1 fruit fly cellular context compared by ENCODE assay signal in the genomic region with DNA sequence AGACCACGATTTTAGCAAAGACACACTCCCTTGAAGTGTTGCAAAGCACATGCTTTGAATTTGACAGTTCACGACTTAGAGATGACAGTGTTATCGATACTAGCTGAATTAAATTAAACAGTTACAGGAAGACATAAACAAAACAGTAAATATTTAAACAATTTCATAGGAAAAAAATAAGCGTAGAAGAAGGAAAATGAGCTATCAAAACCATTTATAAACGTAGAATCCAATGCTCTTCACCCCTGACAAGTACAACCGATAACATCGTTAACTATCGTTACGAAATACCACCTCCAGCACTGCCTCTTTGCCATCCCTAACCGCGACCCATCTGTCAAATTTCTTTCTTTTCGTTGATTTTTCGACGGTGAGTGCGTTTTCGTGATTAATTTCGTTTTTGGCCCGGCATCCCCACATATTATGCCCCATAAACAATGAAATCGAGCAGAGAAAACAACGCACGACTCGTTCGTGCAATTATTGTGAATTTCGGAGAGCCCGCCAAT.
A peak's percentile ranks its signal among the peaks of the same experiment; 100 is the strongest.
TF ChIP-seq lines count a peak whose summit lies in the region.

A gene (plus strand): TSS at position 106 of the 509 bp plus-strand sequence.

TF ChIP-seq in whole organism, embryonic, 481 proteins besides CTCF, POLR2A, EP300 and RAD21 (continued from another document and continues in another):
- peak; percentile 63 for TF ChIP-seq CG10654 (GFP tag; optimal IDR thresholded peaks at IDR 0.05; lab: Kevin White, UChicago)
- peak; percentile 77 for TF ChIP-seq CG4328 (GFP tag; optimal IDR thresholded peaks at IDR 0.05; lab: Kevin White, UChicago)
- TF ChIP-seq CG15514 (GFP tag; optimal IDR thresholded peaks at IDR 0.05; lab: Kevin White, UChicago), result peak; percentile 69
- TF ChIP-seq MTF-1 (GFP tag; optimal IDR thresholded peaks at IDR 0.05; lab: Kevin White, UChicago; ENCODE audit: borderline replicate concordance), result peak; percentile 14
- TF ChIP-seq CG15479 (GFP tag; optimal IDR thresholded peaks at IDR 0.05; lab: Kevin White, UChicago), result no peak
- 0 out of 2 replicates have a peak, but pooled peaks have one; percentile 12 for TF ChIP-seq Nf-YA (GFP tag; IDR thresholded peaks at IDR 0.05; lab: Robert Waterston, UW)
- peak; percentile 53 for TF ChIP-seq CG7839 (tag; optimal IDR thresholded peaks at IDR 0.05; lab: Kevin White, UChicago)
- peak; percentile 89 for TF ChIP-seq CG30403 (GFP tag; optimal IDR thresholded peaks at IDR 0.05; lab: Kevin White, UChicago)
- TF ChIP-seq hb (GFP tag; IDR thresholded peaks at IDR 0.05; lab: Robert Waterston, UW; ENCODE audit: partially characterized antibody), result peak; percentile 97
- TF ChIP-seq oc (tag; optimal IDR thresholded peaks at IDR 0.05; lab: Kevin White, UChicago), result no peak
- TF ChIP-seq Sry-β (GFP tag; optimal IDR thresholded peaks at IDR 0.05; lab: Kevin White, UChicago), result no peak
- TF ChIP-seq CG4617 (GFP tag; optimal IDR thresholded peaks at IDR 0.05; lab: Kevin White, UChicago; ENCODE audit: borderline replicate concordance), result peak; percentile 55
- TF ChIP-seq Elba2 (GFP tag; optimal IDR thresholded peaks at IDR 0.05; lab: Kevin White, UChicago), result peak; percentile 71
- TF ChIP-seq CG16813 (GFP tag; IDR thresholded peaks at IDR 0.05; lab: Robert Waterston, UW; ENCODE audit: partially characterized antibody), result peak; percentile 99
- no peak for TF ChIP-seq Lim3 (GFP tag; IDR thresholded peaks at IDR 0.05; lab: Robert Waterston, UW)
- TF ChIP-seq Ets65A (GFP tag; lab: Kevin White, UChicago), result peak; percentile 98
- no peak for TF ChIP-seq CG10565 (GFP tag; optimal IDR thresholded peaks at IDR 0.05; lab: Kevin White, UChicago)
- TF ChIP-seq TFAM (GFP tag; optimal IDR thresholded peaks at IDR 0.05; lab: Kevin White, UChicago), result no peak
- TF ChIP-seq pb (GFP tag; optimal IDR thresholded peaks at IDR 0.05; lab: Kevin White, UChicago), result peak; percentile 48
- peak; percentile 41 for TF ChIP-seq fd64A (GFP tag; optimal IDR thresholded peaks at IDR 0.05; lab: Kevin White, UChicago)
- TF ChIP-seq CrebB (tag; optimal IDR thresholded peaks at IDR 0.05; lab: Kevin White, UChicago), result peak; percentile 61
- TF ChIP-seq mld (GFP tag; IDR thresholded peaks at IDR 0.05; lab: Robert Waterston, UW; ENCODE audit: partially characterized antibody), result peak; percentile 90
- TF ChIP-seq tgo (GFP tag; IDR thresholded peaks at IDR 0.05; lab: Robert Waterston, UW), result no peak; the same call in 2 of the 3 replicates
- no peak; the same call in 2 of the 3 replicates for TF ChIP-seq gce (GFP tag; IDR thresholded peaks at IDR 0.05; lab: Robert Waterston, UW)
- TF ChIP-seq exex (tag; optimal IDR thresholded peaks at IDR 0.05; lab: Kevin White, UChicago), result peak; percentile 45
- TF ChIP-seq Oaz (GFP tag; IDR thresholded peaks at IDR 0.05; lab: Robert Waterston, UW), result no peak; the same call in 1 of the 2 replicates
- peak; percentile 32; the same call in 2 of the 3 replicates for TF ChIP-seq CG14050 (GFP tag; IDR thresholded peaks at IDR 0.05; lab: Robert Waterston, UW)
- peak; percentile 61 for TF ChIP-seq cato (GFP tag; optimal IDR thresholded peaks at IDR 0.05; lab: Kevin White, UChicago; ENCODE audit: borderline replicate concordance)
- TF ChIP-seq ro (GFP tag; IDR thresholded peaks at IDR 0.05; lab: Robert Waterston, UW), result no peak
- peak; percentile 63 for TF ChIP-seq Max (GFP tag; optimal IDR thresholded peaks at IDR 0.05; lab: Kevin White, UChicago)
- peak; percentile 95 for TF ChIP-seq hbn (GFP tag; IDR thresholded peaks at IDR 0.05; lab: Robert Waterston, UW; ENCODE audit: partially characterized antibody)
- TF ChIP-seq CG8281 (tag; optimal IDR thresholded peaks at IDR 0.05; lab: Kevin White, UChicago), result no peak
- peak; percentile 64 for TF ChIP-seq ems (GFP tag; optimal IDR thresholded peaks at IDR 0.05; lab: Kevin White, UChicago)
- peak; percentile 89 for TF ChIP-seq CG3847 (GFP tag; IDR thresholded peaks at IDR 0.05; lab: Robert Waterston, UW)
- no peak for TF ChIP-seq Hmr (GFP tag; optimal IDR thresholded peaks at IDR 0.05; lab: Kevin White, UChicago)
- TF ChIP-seq ap (GFP tag; IDR thresholded peaks at IDR 0.05; lab: Robert Waterston, UW), result no peak; the same call in 1 of the 2 replicates
- TF ChIP-seq CG31224 (GFP tag; IDR thresholded peaks at IDR 0.05; lab: Robert Waterston, UW), result peak; percentile 53
- TF ChIP-seq run (tag; optimal IDR thresholded peaks at IDR 0.05; lab: Kevin White, UChicago), result no peak
- peak; percentile 73 for TF ChIP-seq CG14441 (GFP tag; IDR thresholded peaks at IDR 0.05; lab: Robert Waterston, UW)
- no peak for TF ChIP-seq cad (GFP tag; optimal IDR thresholded peaks at IDR 0.05; lab: Kevin White, UChicago)
- TF ChIP-seq Hsf (GFP tag; optimal IDR thresholded peaks at IDR 0.05; lab: Kevin White, UChicago), result peak; percentile 89
- TF ChIP-seq CG1647 (GFP tag; optimal IDR thresholded peaks at IDR 0.05; lab: Kevin White, UChicago), result peak; percentile 44
- peak; percentile 53 for TF ChIP-seq Fer2 (tag; optimal IDR thresholded peaks at IDR 0.05; lab: Kevin White, UChicago)
- TF ChIP-seq fd102C (GFP tag; optimal IDR thresholded peaks at IDR 0.05; lab: Kevin White, UChicago), result no peak
- TF ChIP-seq Nf-YB (GFP tag; optimal IDR thresholded peaks at IDR 0.05; lab: Kevin White, UChicago), result peak; percentile 56
- peak; percentile 80 for TF ChIP-seq Ptx1 (GFP tag; IDR thresholded peaks at IDR 0.05; lab: Robert Waterston, UW)
- TF ChIP-seq CG12769 (tag; optimal IDR thresholded peaks at IDR 0.05; lab: Kevin White, UChicago), result peak; percentile 56
- TF ChIP-seq Lhr (GFP tag; optimal IDR thresholded peaks at IDR 0.05; lab: Kevin White, UChicago), result peak; percentile 92
- peak; percentile 84 for TF ChIP-seq NfI (GFP tag; optimal IDR thresholded peaks at IDR 0.05; lab: Kevin White, UChicago)
- TF ChIP-seq CG12391 (tag; optimal IDR thresholded peaks at IDR 0.05; lab: Kevin White, UChicago), result peak; percentile 83
- peak; percentile 79 for TF ChIP-seq slp2 (GFP tag; optimal IDR thresholded peaks at IDR 0.05; lab: Kevin White, UChicago)
- TF ChIP-seq Jarid2 (GFP tag; optimal IDR thresholded peaks at IDR 0.05; lab: Kevin White, UChicago), result no peak
- peak; percentile 76 for TF ChIP-seq CG7357 (GFP tag; IDR thresholded peaks at IDR 0.05; lab: Robert Waterston, UW)
- peak; percentile 94 to 99 for TF ChIP-seq insv (GFP tag; optimal IDR thresholded peaks at IDR 0.05; lab: Kevin White, UChicago)
- TF ChIP-seq ERR (GFP tag; optimal IDR thresholded peaks at IDR 0.05; lab: Kevin White, UChicago), result peak; percentile 26
- TF ChIP-seq mam (GFP tag; optimal IDR thresholded peaks at IDR 0.05; lab: Kevin White, UChicago), result peak; percentile 90
- peak; percentile 62 for TF ChIP-seq NK7.1 (GFP tag; optimal IDR thresholded peaks at IDR 0.05; lab: Kevin White, UChicago)
- TF ChIP-seq CG11504 (tag; optimal IDR thresholded peaks at IDR 0.05; lab: Kevin White, UChicago), result no peak
- TF ChIP-seq CG3995 (GFP tag; optimal IDR thresholded peaks at IDR 0.05; lab: Kevin White, UChicago), result peak; percentile 85
- TF ChIP-seq Kr (GFP tag; optimal IDR thresholded peaks at IDR 0.05; lab: Kevin White, UChicago), result no peak
- TF ChIP-seq CG30020 (tag; optimal IDR thresholded peaks at IDR 0.05; lab: Kevin White, UChicago), result peak; percentile 77
- peak; percentile 88 for TF ChIP-seq Dbx (GFP tag; IDR thresholded peaks at IDR 0.05; lab: Robert Waterston, UW)
- no peak for TF ChIP-seq CG2199 (GFP tag; IDR thresholded peaks at IDR 0.05; lab: Robert Waterston, UW)
- TF ChIP-seq stc (GFP tag; IDR thresholded peaks at IDR 0.05; lab: Robert Waterston, UW), result no peak; the same call in 1 of the 2 replicates
- no peak for TF ChIP-seq Dip2 (GFP tag; IDR thresholded peaks at IDR 0.05; lab: Robert Waterston, UW)
- peak; percentile 77 for TF ChIP-seq CG9437 (GFP tag; optimal IDR thresholded peaks at IDR 0.05; lab: Kevin White, UChicago)
- 0 out of 2 replicates have a peak, but pooled peaks have one; percentile 12 for TF ChIP-seq CG16779 (GFP tag; IDR thresholded peaks at IDR 0.05; lab: Robert Waterston, UW)
- no peak for TF ChIP-seq Blimp-1 (GFP tag; optimal IDR thresholded peaks at IDR 0.05; lab: Kevin White, UChicago)
- TF ChIP-seq hkb (optimal IDR thresholded peaks at IDR 0.05; lab: Kevin White, UChicago), result peak; percentile 78
- TF ChIP-seq hkb (GFP tag; IDR thresholded peaks at IDR 0.05; lab: Robert Waterston, UW), result peak; percentile 23; the same call in 1 of the 2 replicates
- peak; percentile 40 for TF ChIP-seq kay (GFP tag; optimal IDR thresholded peaks at IDR 0.05; lab: Kevin White, UChicago)
- TF ChIP-seq HLH3B (GFP tag; IDR thresholded peaks at IDR 0.05; lab: Robert Waterston, UW), result 0 out of 2 replicates have a peak, but pooled peaks have one; percentile 36
- peak; percentile 68 for TF ChIP-seq Meics (GFP tag; optimal IDR thresholded peaks at IDR 0.05; lab: Kevin White, UChicago)
- peak; percentile 24 for TF ChIP-seq gcm2 (GFP tag; optimal IDR thresholded peaks at IDR 0.05; lab: Kevin White, UChicago)
- TF ChIP-seq CG2120 (GFP tag; optimal IDR thresholded peaks at IDR 0.05; lab: Kevin White, UChicago), result peak; percentile 90
- peak; percentile 99 for TF ChIP-seq Sry-δ (GFP tag; optimal IDR thresholded peaks at IDR 0.05; lab: Kevin White, UChicago)
- TF ChIP-seq CG10147 (GFP tag; optimal IDR thresholded peaks at IDR 0.05; lab: Kevin White, UChicago), result peak; percentile 61
- TF ChIP-seq Camta (GFP tag; optimal IDR thresholded peaks at IDR 0.05; lab: Kevin White, UChicago), result peak; percentile 68
- TF ChIP-seq tup (GFP tag; optimal IDR thresholded peaks at IDR 0.05; lab: Kevin White, UChicago), result peak; percentile 17
- TF ChIP-seq HmgD (GFP tag; optimal IDR thresholded peaks at IDR 0.05; lab: Kevin White, UChicago), result peak; percentile 72
- peak; percentile 73 for TF ChIP-seq CG18619 (GFP tag; optimal IDR thresholded peaks at IDR 0.05; lab: Kevin White, UChicago)
- peak; percentile 47 for TF ChIP-seq CG9797 (GFP tag; optimal IDR thresholded peaks at IDR 0.05; lab: Kevin White, UChicago)
- peak; percentile 78 for TF ChIP-seq Dip3 (GFP tag; optimal IDR thresholded peaks at IDR 0.05; lab: Kevin White, UChicago)
- TF ChIP-seq CG13894 (tag; optimal IDR thresholded peaks at IDR 0.05; lab: Kevin White, UChicago), result peak; percentile 67
- TF ChIP-seq CG2889 (GFP tag; IDR thresholded peaks at IDR 0.05; lab: Robert Waterston, UW), result no peak
- no peak for TF ChIP-seq CG6175 (GFP tag; IDR thresholded peaks at IDR 0.05; lab: Robert Waterston, UW)
- TF ChIP-seq CG14710 (tag; optimal IDR thresholded peaks at IDR 0.05; lab: Kevin White, UChicago), result peak; percentile 87
- peak; percentile 69 for TF ChIP-seq CG12744 (GFP tag; optimal IDR thresholded peaks at IDR 0.05; lab: Kevin White, UChicago)
- peak; percentile 72 for TF ChIP-seq emc (GFP tag; optimal IDR thresholded peaks at IDR 0.05; lab: Kevin White, UChicago)
- peak; percentile 93 for TF ChIP-seq HLH4C (GFP tag; IDR thresholded peaks at IDR 0.05; lab: Robert Waterston, UW; ENCODE audit: partially characterized antibody)
- peak; percentile 73 for TF ChIP-seq Fer1 (GFP tag; optimal IDR thresholded peaks at IDR 0.05; lab: Kevin White, UChicago)
- TF ChIP-seq lbe (GFP tag; optimal IDR thresholded peaks at IDR 0.05; lab: Kevin White, UChicago), result no peak
- peak; percentile 67 for TF ChIP-seq caup (GFP tag; optimal IDR thresholded peaks at IDR 0.05; lab: Kevin White, UChicago; ENCODE audit: severe bottlenecking)
- TF ChIP-seq CG8944 (GFP tag; optimal IDR thresholded peaks at IDR 0.05; lab: Kevin White, UChicago), result peak; percentile 86
- no peak for TF ChIP-seq so (GFP tag; IDR thresholded peaks at IDR 0.05; lab: Robert Waterston, UW)
- TF ChIP-seq Six4 (GFP tag; optimal IDR thresholded peaks at IDR 0.05; lab: Kevin White, UChicago), result no peak
- TF ChIP-seq psq (GFP tag; optimal IDR thresholded peaks at IDR 0.05; lab: Kevin White, UChicago), result peak; percentile 36
- TF ChIP-seq peb (GFP tag; IDR thresholded peaks at IDR 0.05; lab: Robert Waterston, UW), result peak; percentile 54; the same call in 1 of the 2 replicates
- TF ChIP-seq CG18599 (GFP tag; optimal IDR thresholded peaks at IDR 0.05; lab: Kevin White, UChicago), result no peak
- TF ChIP-seq sens (GFP tag; lab: Kevin White, UChicago), result peak; percentile 97
- peak; percentile 64 for TF ChIP-seq ind (GFP tag; optimal IDR thresholded peaks at IDR 0.05; lab: Kevin White, UChicago)
- TF ChIP-seq CG10979 (tag; optimal IDR thresholded peaks at IDR 0.05; lab: Kevin White, UChicago), result peak; percentile 46
- peak; percentile 72 for TF ChIP-seq Dad (GFP tag; optimal IDR thresholded peaks at IDR 0.05; lab: Kevin White, UChicago)
- no peak for TF ChIP-seq wdn (GFP tag; IDR thresholded peaks at IDR 0.05; lab: Robert Waterston, UW)
- peak; percentile 84 for TF ChIP-seq Xbp1 (GFP tag; optimal IDR thresholded peaks at IDR 0.05; lab: Kevin White, UChicago)
- TF ChIP-seq Usf (GFP tag; optimal IDR thresholded peaks at IDR 0.05; lab: Kevin White, UChicago), result peak; percentile 44
- TF ChIP-seq CG3163 (GFP tag; optimal IDR thresholded peaks at IDR 0.05; lab: Kevin White, UChicago), result peak; percentile 72
- peak; percentile 69; the same call in 1 of the 2 replicates for TF ChIP-seq klu (GFP tag; IDR thresholded peaks at IDR 0.05; lab: Robert Waterston, UW)
- peak; percentile 99 for TF ChIP-seq Scr (GFP tag; IDR thresholded peaks at IDR 0.05; lab: Robert Waterston, UW; ENCODE audit: partially characterized antibody)
- peak; percentile 93 for TF ChIP-seq Opbp (GFP tag; IDR thresholded peaks at IDR 0.05; lab: Robert Waterston, UW; ENCODE audit: partially characterized antibody)
- peak; percentile 68 for TF ChIP-seq ssp (GFP tag; IDR thresholded peaks at IDR 0.05; lab: Robert Waterston, UW)
- TF ChIP-seq unc-4 (GFP tag; IDR thresholded peaks at IDR 0.05; lab: Robert Waterston, UW; ENCODE audit: partially characterized antibody), result peak; percentile 94
- peak; percentile 62 for TF ChIP-seq E2f1 (GFP tag; IDR thresholded peaks at IDR 0.05; lab: Robert Waterston, UW)
- TF ChIP-seq CG7745 (tag; optimal IDR thresholded peaks at IDR 0.05; lab: Kevin White, UChicago), result no peak
- TF ChIP-seq CG11695 (GFP tag; IDR thresholded peaks at IDR 0.05; lab: Robert Waterston, UW), result peak; percentile 64; the same call in 1 of the 3 replicates
- TF ChIP-seq vvl (GFP tag; IDR thresholded peaks at IDR 0.05; lab: Robert Waterston, UW), result peak; percentile 74; the same call in 1 of the 2 replicates
- TF ChIP-seq CG17829 (tag; optimal IDR thresholded peaks at IDR 0.05; lab: Kevin White, UChicago), result peak; percentile 76
- TF ChIP-seq mirr (GFP tag; optimal IDR thresholded peaks at IDR 0.05; lab: Kevin White, UChicago), result no peak
- peak; percentile 80 for TF ChIP-seq da (GFP tag; optimal IDR thresholded peaks at IDR 0.05; lab: Kevin White, UChicago)
- TF ChIP-seq sug (tag; optimal IDR thresholded peaks at IDR 0.05; lab: Kevin White, UChicago), result peak; percentile 87
- TF ChIP-seq CG11560 (tag; IDR thresholded peaks at IDR 0.05; lab: Robert Waterston, UW), result peak; percentile 34; the same call in 1 of the 3 replicates
- peak; percentile 62; the same call in 1 of the 2 replicates for TF ChIP-seq CG10366 (GFP tag; IDR thresholded peaks at IDR 0.05; lab: Robert Waterston, UW)
